Fruit fly (Drosophila melanogaster): ENCODE results near the gene CG11756.

Gene CG11756

dm6 chrX:11379747-11380146 lies 31.8 kb downstream of the CG11756 start (continued):
- no peak for TF ChIP-seq CG11085 (GFP tag; IDR thresholded peaks at IDR 0.05)
- TF ChIP-seq Ssrp (tag; optimal IDR thresholded peaks at IDR 0.05) = peak; percentile 3
- no peak for TF ChIP-seq tgo (GFP tag; IDR thresholded peaks at IDR 0.05)
- TF ChIP-seq ara (GFP tag; IDR thresholded peaks at IDR 0.05) = no peak
- TF ChIP-seq CG3163 (GFP tag; optimal IDR thresholded peaks at IDR 0.05) = no peak
- no peak for TF ChIP-seq CG7928 (GFP tag; optimal IDR thresholded peaks at IDR 0.05)
- TF ChIP-seq nerfin-1 (tag; optimal IDR thresholded peaks at IDR 0.05) = no peak
- no peak for TF ChIP-seq Fer1 (GFP tag; optimal IDR thresholded peaks at IDR 0.05)
- TF ChIP-seq BtbVII (GFP tag; optimal IDR thresholded peaks at IDR 0.05) = no peak
- no peak for TF ChIP-seq CG1529 (GFP tag; optimal IDR thresholded peaks at IDR 0.05)
- no peak for TF ChIP-seq hbn (GFP tag; IDR thresholded peaks at IDR 0.05; ENCODE audit: partially characterized antibody)
- TF ChIP-seq HHEX (GFP tag; optimal IDR thresholded peaks at IDR 0.05) = no peak
- no peak for TF ChIP-seq Rfx (GFP tag; IDR thresholded peaks at IDR 0.05)
- TF ChIP-seq caup (GFP tag; optimal IDR thresholded peaks at IDR 0.05; ENCODE audit: severe bottlenecking) = no peak
- no peak for TF ChIP-seq NC2β (GFP tag; optimal IDR thresholded peaks at IDR 0.05)
- peak; percentile 34 for TF ChIP-seq CG2678 (tag; optimal IDR thresholded peaks at IDR 0.05)
- no peak for TF ChIP-seq onecut (GFP tag; IDR thresholded peaks at IDR 0.05)
- no peak for TF ChIP-seq CG4820 (GFP tag; optimal IDR thresholded peaks at IDR 0.05)
- TF ChIP-seq CG34376 (GFP tag; optimal IDR thresholded peaks at IDR 0.05) = no peak
- no peak for TF ChIP-seq D (optimal IDR thresholded peaks at IDR 0.05)
- TF ChIP-seq D (GFP tag; optimal IDR thresholded peaks at IDR 0.05) = no peak
- peak; percentile 31 for TF ChIP-seq CG11504 (tag; optimal IDR thresholded peaks at IDR 0.05)
- TF ChIP-seq HLH3B (GFP tag; IDR thresholded peaks at IDR 0.05) = no peak
- TF ChIP-seq twi (tag; optimal IDR thresholded peaks at IDR 0.05) = no peak
- TF ChIP-seq CG4360 (GFP tag; IDR thresholded peaks at IDR 0.05) = no peak
- TF ChIP-seq CG11247 (GFP tag; IDR thresholded peaks at IDR 0.05) = no peak
- no peak for TF ChIP-seq CG33557 (GFP tag; optimal IDR thresholded peaks at IDR 0.05)
- no peak for TF ChIP-seq aop (GFP tag; IDR thresholded peaks at IDR 0.05)
- TF ChIP-seq slbo (GFP tag; IDR thresholded peaks at IDR 0.05) = 0 out of 2 replicates have a peak, but pooled peaks have one; percentile 12
- TF ChIP-seq slou (GFP tag; optimal IDR thresholded peaks at IDR 0.05) = no peak
- TF ChIP-seq Dp (GFP tag; optimal IDR thresholded peaks at IDR 0.05) = no peak
- TF ChIP-seq HLH54F (GFP tag; optimal IDR thresholded peaks at IDR 0.05) = no peak
- no peak for TF ChIP-seq Hand (GFP tag; optimal IDR thresholded peaks at IDR 0.05)
- no peak for TF ChIP-seq CG12391 (tag; optimal IDR thresholded peaks at IDR 0.05)
- TF ChIP-seq Doc3 (GFP tag; IDR thresholded peaks at IDR 0.05; ENCODE audit: partially characterized antibody) = no peak
- no peak for TF ChIP-seq pho (GFP tag; optimal IDR thresholded peaks at IDR 0.05)
- TF ChIP-seq Nf-YB (GFP tag; optimal IDR thresholded peaks at IDR 0.05) = no peak
- no peak for TF ChIP-seq Rx (GFP tag; IDR thresholded peaks at IDR 0.05)
- no peak for TF ChIP-seq CG4282 (GFP tag; optimal IDR thresholded peaks at IDR 0.05)
- no peak for TF ChIP-seq CG9727 (GFP tag; optimal IDR thresholded peaks at IDR 0.05)
- peak; percentile 32 for TF ChIP-seq phol (tag; optimal IDR thresholded peaks at IDR 0.05)
- peak in 1 of 2 experiments; percentile 11 for TF ChIP-seq Pdp1 (GFP tag; optimal IDR thresholded peaks at IDR 0.05)
- TF ChIP-seq CG30431 (GFP tag; optimal IDR thresholded peaks at IDR 0.05) = no peak
- TF ChIP-seq lbe (GFP tag; optimal IDR thresholded peaks at IDR 0.05) = no peak
- no peak for TF ChIP-seq gcm2 (GFP tag; optimal IDR thresholded peaks at IDR 0.05)
- no peak for TF ChIP-seq ewg (GFP tag; optimal IDR thresholded peaks at IDR 0.05)
- TF ChIP-seq sens (GFP tag) = peak; percentile 75
- no peak for TF ChIP-seq CG16813 (GFP tag; IDR thresholded peaks at IDR 0.05; ENCODE audit: partially characterized antibody)
- TF ChIP-seq CG9437 (GFP tag; optimal IDR thresholded peaks at IDR 0.05) = no peak
- TF ChIP-seq Nf-YC (tag; optimal IDR thresholded peaks at IDR 0.05) = no peak
- TF ChIP-seq CG10147 (GFP tag; optimal IDR thresholded peaks at IDR 0.05) = peak; percentile 5
- no peak for TF ChIP-seq NFAT (GFP tag; IDR thresholded peaks at IDR 0.05)
